Fruit fly (Drosophila melanogaster): ENCODE results near the gene Pglym87.
A peak's percentile ranks its signal among the peaks of the same experiment; 100 is the strongest.

The Pglym87 gene

DNA sequence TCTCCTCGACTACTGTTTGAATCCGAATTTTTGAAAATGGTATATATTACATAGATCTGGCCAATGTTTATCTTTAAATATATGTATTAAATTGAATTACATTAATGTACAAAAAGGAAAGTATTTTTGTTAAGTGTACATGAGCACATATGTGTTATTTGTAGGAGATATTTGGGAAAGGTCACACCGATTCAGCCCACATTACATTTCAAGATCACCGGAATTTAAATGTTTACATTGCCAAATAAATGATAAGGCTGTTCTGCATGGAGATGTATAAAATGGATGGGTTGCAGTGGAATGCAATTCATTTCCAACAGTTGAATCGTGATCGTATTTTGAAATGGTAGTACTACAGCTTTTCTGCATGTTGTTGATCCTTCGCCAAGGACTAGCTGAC is 3.4 kb downstream of the Pglym87 start, which contains the start of gene CG3916:
CG3916 (plus strand) TSS at position 301 of the 400 bp plus-strand sequence.
- no peak for TF ChIP-seq HLH106 (tag; optimal IDR thresholded peaks at IDR 0.05)
- no peak for TF ChIP-seq Myc (optimal IDR thresholded peaks at IDR 0.05)
- no peak for TF ChIP-seq N (GFP tag; optimal IDR thresholded peaks at IDR 0.05)
- no peak for TF ChIP-seq pan (optimal IDR thresholded peaks at IDR 0.05)
- no peak for TF ChIP-seq CG32264 (GFP tag; optimal IDR thresholded peaks at IDR 0.05)
- TF ChIP-seq psq (GFP tag; optimal IDR thresholded peaks at IDR 0.05) = no peak
- no peak for TF ChIP-seq lola (GFP tag; optimal IDR thresholded peaks at IDR 0.05)
- TF ChIP-seq tai (GFP tag; optimal IDR thresholded peaks at IDR 0.05) = no peak
- no peak for TF ChIP-seq rgr (GFP tag; optimal IDR thresholded peaks at IDR 0.05)
- TF ChIP-seq Mio (GFP tag; optimal IDR thresholded peaks at IDR 0.05) = no peak

DNA sequence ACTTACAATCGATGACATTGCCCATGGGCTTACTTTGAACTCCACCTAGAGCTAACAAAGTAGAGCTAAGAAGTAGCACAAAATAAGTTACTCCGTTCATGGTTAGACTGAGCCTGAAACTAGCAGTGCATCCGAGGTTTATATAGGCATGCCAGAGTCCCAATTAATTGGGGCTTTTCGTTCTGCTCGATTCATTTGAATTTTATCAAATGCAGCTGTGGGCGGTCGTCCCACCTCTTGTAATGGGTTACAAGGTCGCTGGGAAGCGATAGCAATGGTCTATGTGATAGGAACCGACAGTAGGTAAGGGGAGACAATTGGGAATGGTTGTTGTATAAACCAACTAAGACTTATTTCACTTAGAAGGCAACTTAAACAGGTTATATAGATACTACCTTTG is 6.3 kb downstream of the Pglym87 start, which contains the start of gene CG12256:
CG12256 (minus strand) TSS at position 101 of the 400 bp plus-strand sequence.
- TF ChIP-seq N (GFP tag; optimal IDR thresholded peaks at IDR 0.05) = no peak
- TF ChIP-seq Sp1 (GFP tag; optimal IDR thresholded peaks at IDR 0.05) = no peak
- no peak for TF ChIP-seq GATAd (GFP tag; optimal IDR thresholded peaks at IDR 0.05)
- no peak for TF ChIP-seq usp (GFP tag; optimal IDR thresholded peaks at IDR 0.05)
- no peak for TF ChIP-seq Myc (optimal IDR thresholded peaks at IDR 0.05)
- no peak for TF ChIP-seq fru (GFP tag; optimal IDR thresholded peaks at IDR 0.05)
- no peak for TF ChIP-seq OdsH (GFP tag; optimal IDR thresholded peaks at IDR 0.05)
- no peak for TF ChIP-seq sage (GFP tag; optimal IDR thresholded peaks at IDR 0.05)
- TF ChIP-seq CrebA (GFP tag; optimal IDR thresholded peaks at IDR 0.05; ENCODE audit: borderline replicate concordance) = no peak
- no peak for TF ChIP-seq Abd-B (GFP tag; optimal IDR thresholded peaks at IDR 0.05)
- no peak for TF ChIP-seq brk (GFP tag; optimal IDR thresholded peaks at IDR 0.05)
- TF ChIP-seq tai (GFP tag; optimal IDR thresholded peaks at IDR 0.05) = no peak
- no peak for TF ChIP-seq dl (GFP tag; optimal IDR thresholded peaks at IDR 0.05; ENCODE audit: insufficient read depth in 1 of 2, partially characterized antibody in 2 of 2)
- no peak for TF ChIP-seq br (GFP tag; optimal IDR thresholded peaks at IDR 0.05)
- TF ChIP-seq Hnf4 (GFP tag; optimal IDR thresholded peaks at IDR 0.05) = no peak
- no peak for TF ChIP-seq dsf (GFP tag; optimal IDR thresholded peaks at IDR 0.05; ENCODE audit: borderline replicate concordance)
- no peak for TF ChIP-seq sv (GFP tag; optimal IDR thresholded peaks at IDR 0.05)
- no peak for TF ChIP-seq ey (GFP tag; optimal IDR thresholded peaks at IDR 0.05)
- TF ChIP-seq HLH106 (tag; optimal IDR thresholded peaks at IDR 0.05) = no peak

dm6 chr3R:12224919-12225318 is 7.6 kb downstream of the Pglym87 start, which contains the start of gene CG17404:
CG17404 (minus strand) TSS chr3R:12225019.
- no peak for TF ChIP-seq Rel (GFP tag; optimal IDR thresholded peaks at IDR 0.05)
- TF ChIP-seq Rel (tag; optimal IDR thresholded peaks at IDR 0.05) = no peak
- TF ChIP-seq Sp1 (GFP tag; optimal IDR thresholded peaks at IDR 0.05) = no peak
- TF ChIP-seq N (GFP tag; optimal IDR thresholded peaks at IDR 0.05) = no peak
- no peak for TF ChIP-seq pan (optimal IDR thresholded peaks at IDR 0.05)
- no peak for TF ChIP-seq psq (GFP tag; optimal IDR thresholded peaks at IDR 0.05)
- no peak for TF ChIP-seq brk (GFP tag; optimal IDR thresholded peaks at IDR 0.05)
- TF ChIP-seq dmrt93B (GFP tag; optimal IDR thresholded peaks at IDR 0.05) = no peak
- no peak for TF ChIP-seq CG9705 (GFP tag; optimal IDR thresholded peaks at IDR 0.05)
- TF ChIP-seq dl (GFP tag; optimal IDR thresholded peaks at IDR 0.05; ENCODE audit: insufficient read depth in 1 of 2, partially characterized antibody in 2 of 2) = no peak
- no peak for TF ChIP-seq HLH106 (tag; optimal IDR thresholded peaks at IDR 0.05)
- no peak for TF ChIP-seq Abd-B (GFP tag; optimal IDR thresholded peaks at IDR 0.05)
- no peak for TF ChIP-seq OdsH (GFP tag; optimal IDR thresholded peaks at IDR 0.05)
- TF ChIP-seq Hr83 (GFP tag; optimal IDR thresholded peaks at IDR 0.05; ENCODE audit: poor library complexity, severe bottlenecking) = no peak
- no peak for TF ChIP-seq jim (GFP tag; optimal IDR thresholded peaks at IDR 0.05)
- no peak for TF ChIP-seq fru (GFP tag; optimal IDR thresholded peaks at IDR 0.05)
- no peak for TF ChIP-seq usp (GFP tag; optimal IDR thresholded peaks at IDR 0.05)

DNA sequence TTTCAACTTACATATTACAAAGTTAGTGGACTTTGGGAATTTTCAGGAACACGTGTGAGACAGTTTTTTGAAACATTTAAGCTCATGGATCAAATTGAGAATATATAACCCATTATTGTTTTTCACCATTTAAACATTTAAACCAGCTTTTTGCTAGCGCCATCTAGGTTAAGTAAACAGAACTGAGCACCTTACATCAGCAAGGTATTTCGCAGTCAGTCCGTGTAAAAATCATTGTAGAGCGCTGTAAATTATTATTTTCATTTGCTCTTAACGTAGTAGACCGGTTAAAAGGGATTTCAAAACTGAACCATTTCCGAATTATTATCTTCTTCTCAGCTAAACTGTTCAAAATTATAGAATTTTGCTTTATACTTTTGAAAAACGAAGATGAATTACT is 10.4 kb downstream of the Pglym87 start, which contains the start of gene Rsbp15:
Rsbp15 (plus strand) TSS at position 295 of the 400 bp plus-strand sequence.
- TF ChIP-seq Myc (optimal IDR thresholded peaks at IDR 0.05) (peak; percentile 48), Jra (GFP tag; optimal IDR thresholded peaks at IDR 0.05) (no peak)

DNA sequence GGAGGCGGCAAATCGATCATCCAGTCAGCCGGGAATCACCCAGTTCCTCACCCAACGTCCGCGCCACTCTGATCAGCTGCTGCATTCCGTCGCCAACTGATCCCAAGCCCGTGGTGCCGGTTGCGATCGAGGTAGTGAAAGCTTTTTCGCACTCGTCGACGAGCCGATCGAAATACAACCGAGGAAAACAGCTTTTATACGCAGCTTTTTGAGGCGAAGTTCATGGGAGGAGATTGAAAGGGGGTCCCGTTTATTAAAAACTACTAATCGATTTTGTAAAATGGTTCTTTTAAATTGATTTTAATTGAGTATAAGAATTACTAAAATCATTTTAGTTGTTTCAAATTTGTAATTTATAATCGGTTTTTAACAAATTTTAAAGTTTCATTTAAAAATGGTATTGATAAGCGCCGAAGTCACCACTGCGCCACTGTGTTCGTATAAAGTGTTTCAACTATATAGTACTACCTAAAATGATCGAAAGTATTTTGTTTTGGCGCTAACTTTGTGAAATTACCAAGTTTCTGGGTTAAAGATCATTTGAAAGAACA is 11.1 kb downstream of the Pglym87 start, which contains the start of gene CG4860:
CG4860 (minus strand) TSS at position 99 of the 551 bp plus-strand sequence.
- TF ChIP-seq CG32264 (GFP tag; optimal IDR thresholded peaks at IDR 0.05) (peak; percentile 79), CG9705 (GFP tag; optimal IDR thresholded peaks at IDR 0.05) (peak; percentile 70), HLH106 (tag; optimal IDR thresholded peaks at IDR 0.05) (peak; percentile 88), Hr83 (GFP tag; optimal IDR thresholded peaks at IDR 0.05; ENCODE audit: poor library complexity, severe bottlenecking) (peak; percentile 86), ey (GFP tag; optimal IDR thresholded peaks at IDR 0.05) (peak; percentile 89), Rel (GFP tag; optimal IDR thresholded peaks at IDR 0.05) (peak; percentile 35), Rel (tag; optimal IDR thresholded peaks at IDR 0.05) (peak; percentile 98), Hnf4 (GFP tag; optimal IDR thresholded peaks at IDR 0.05) (no peak), br (GFP tag; optimal IDR thresholded peaks at IDR 0.05) (peak; percentile 91), dmrt93B (GFP tag; optimal IDR thresholded peaks at IDR 0.05) (peak; percentile 58), Dif (GFP tag; optimal IDR thresholded peaks at IDR 0.05; ENCODE audit: partially characterized antibody) (no peak), GATAd (GFP tag; optimal IDR thresholded peaks at IDR 0.05) (peak; percentile 64), fru (GFP tag; optimal IDR thresholded peaks at IDR 0.05) (peak; percentile 91), rgr (GFP tag; optimal IDR thresholded peaks at IDR 0.05) (peak; percentile 90), jim (GFP tag; optimal IDR thresholded peaks at IDR 0.05) (peak; percentile 48), usp (GFP tag; optimal IDR thresholded peaks at IDR 0.05) (no peak), Hr78 (GFP tag; optimal IDR thresholded peaks at IDR 0.05) (no peak), Dfd (GFP tag; optimal IDR thresholded peaks at IDR 0.05) (no peak), dl (GFP tag; optimal IDR thresholded peaks at IDR 0.05; ENCODE audit: insufficient read depth in 1 of 2, partially characterized antibody in 2 of 2) (no peak), h (GFP tag; optimal IDR thresholded peaks at IDR 0.05) (peak; percentile 93), Sp1 (GFP tag; optimal IDR thresholded peaks at IDR 0.05) (peak; percentile 85), N (GFP tag; optimal IDR thresholded peaks at IDR 0.05) (no peak), brk (GFP tag; optimal IDR thresholded peaks at IDR 0.05) (peak; percentile 80), CrebA (GFP tag; optimal IDR thresholded peaks at IDR 0.05; ENCODE audit: borderline replicate concordance) (peak; percentile 77), lola (GFP tag; optimal IDR thresholded peaks at IDR 0.05) (no peak), Abd-B (GFP tag; optimal IDR thresholded peaks at IDR 0.05) (no peak)
